Worm (Caenorhabditis elegans) whole organism, young adult: ENCODE measurements around the gene srt-33.
"Not testable (repeated sequence)": the region's sequence is repeated elsewhere in the genome, so short reads cannot be mapped to it uniquely, and the experiment has no call there.

Experiments used
- B0035.1 ChIP-seq: sonication (generic microtip); optimal IDR thresholded peaks from 2 replicates; lab custom pipeline; 2016; ENCODE audit warnings: missing genetic modification characterization, mild to moderate bottlenecking, missing compliant biosample characterization, missing genotype, missing genetic modification reagents
- B0261.1 ChIP-seq: sonication (generic microtip); optimal IDR thresholded peaks from 2 replicates; lab custom pipeline; 2016; ENCODE audit warnings: mild to moderate bottlenecking, missing genetic modification characterization, moderate library complexity, missing compliant biosample characterization
- D2030.7 ChIP-seq: fragments of 200-800 bp; sonication (Bioruptor generic); IDR thresholded peaks from 2 replicates; pipeline ENCODE4 v1.3.6; 2022; ENCODE audit warnings: missing genetic modification reagents, missing genetic modification characterization, missing compliant biosample characterization
- F52B5.7 ChIP-seq: sonication (generic microtip); optimal IDR thresholded peaks from 2 replicates; lab custom pipeline; 2016; ENCODE audit warnings: mild to moderate bottlenecking, missing genetic modification characterization, missing compliant biosample characterization
- F57C9.4 ChIP-seq: sonication (generic microtip); optimal IDR thresholded peaks from 2 replicates; lab custom pipeline; 2017; ENCODE audit warnings: mild to moderate bottlenecking, missing genetic modification characterization, missing compliant biosample characterization
- T07F8.4 ChIP-seq: sonication (generic microtip); optimal IDR thresholded peaks from 2 replicates; lab custom pipeline; 2016; ENCODE audit warnings: mild to moderate bottlenecking, missing genetic modification characterization, moderate library complexity, missing compliant biosample characterization
- Y53G8AR.9 ChIP-seq: fragments of 200-800 bp; sonication (Bioruptor generic); conservative IDR thresholded peaks from 2 replicates; pipeline ENCODE4 v1.3.6; 2022; ENCODE audit warnings: missing genetic modification reagents, missing genetic modification characterization, missing compliant biosample characterization
- Y56A3A.18 ChIP-seq: fragments of 200-800 bp; sonication (Bioruptor generic); IDR thresholded peaks from 2 replicates; pipeline ENCODE4 v1.3.6; 2022; ENCODE audit warnings: missing genetic modification reagents, missing genetic modification characterization, missing compliant biosample characterization
- Y67H2A.10 ChIP-seq: fragments of 200-800 bp; sonication (Bioruptor generic); conservative IDR thresholded peaks from 2 replicates; pipeline ENCODE4 v1.3.6; 2022; ENCODE audit warnings: missing genetic modification reagents, missing genetic modification characterization, missing compliant biosample characterization
- Y95B8A.8 ChIP-seq: fragments of 200-800 bp; sonication (Bioruptor generic); IDR thresholded peaks from 2 replicates; pipeline ENCODE4 v1.3.6; 2022; ENCODE audit warnings: missing genetic modification reagents, missing genetic modification characterization, missing compliant biosample characterization
- ZK185.1 ChIP-seq: sonication (generic microtip); optimal IDR thresholded peaks from 2 replicates; lab custom pipeline; 2016; ENCODE audit warnings: mild to moderate bottlenecking, missing genetic modification characterization, missing compliant biosample characterization; ENCODE audit not compliant: poor library complexity, severe bottlenecking
- aptf-2 ChIP-seq: fragments of 200-800 bp; sonication (Bioruptor generic); conservative IDR thresholded peaks from 2 replicates; pipeline ENCODE4 v1.3.6; 2022; ENCODE audit warnings: missing genetic modification reagents, missing genetic modification characterization, missing compliant biosample characterization
- attf-6 ChIP-seq: fragments of 200-800 bp; sonication (Bioruptor generic); IDR thresholded peaks from 2 replicates; pipeline ENCODE4 v1.3.6; 2022; ENCODE audit warnings: missing genetic modification reagents, missing genetic modification characterization, missing compliant biosample characterization
- egl-44 ChIP-seq: fragments of 200-800 bp; sonication (Bioruptor generic); IDR thresholded peaks from 2 replicates; pipeline ENCODE4 v1.3.6; 2022; ENCODE audit warnings: missing genetic modification reagents, missing genetic modification characterization, missing compliant biosample characterization
- fkh-3 ChIP-seq: sonication (generic microtip); optimal IDR thresholded peaks from 2 replicates; lab custom pipeline; 2016; ENCODE audit warnings: mild to moderate bottlenecking, missing genetic modification characterization, missing compliant biosample characterization
- hmg-20 ChIP-seq: fragments of 200-800 bp; sonication (Bioruptor generic); IDR thresholded peaks from 2 replicates; pipeline ENCODE4 v1.3.6; 2022; ENCODE audit warnings: missing genetic modification reagents, missing genetic modification characterization, missing compliant biosample characterization
- hsf-1 ChIP-seq: fragments of 200-800 bp; sonication (Bioruptor generic); IDR thresholded peaks from 2 replicates; pipeline ENCODE4 v1.3.6; 2022; ENCODE audit warnings: missing genetic modification reagents, missing genetic modification characterization, missing compliant biosample characterization
- lin-26 ChIP-seq: fragments of 200-800 bp; sonication (Bioruptor generic); IDR thresholded peaks from 2 replicates; pipeline ENCODE4 v1.3.6; 2022; ENCODE audit warnings: missing genetic modification reagents, missing genetic modification characterization, missing compliant biosample characterization
- madf-8 ChIP-seq: fragments of 200-800 bp; sonication (Bioruptor generic); conservative IDR thresholded peaks from 2 replicates; pipeline ENCODE4 v1.3.6; 2022; ENCODE audit warnings: missing genetic modification reagents, missing genetic modification characterization, missing compliant biosample characterization
- mcd-1 ChIP-seq: fragments of 200-800 bp; sonication (Bioruptor generic); IDR thresholded peaks from 2 replicates; pipeline ENCODE4 v1.3.6; 2022; ENCODE audit warnings: missing genetic modification reagents, missing genetic modification characterization, missing compliant biosample characterization
- nfya-1 ChIP-seq: sonication (generic microtip); optimal IDR thresholded peaks from 2 replicates; lab custom pipeline; 2017; ENCODE audit warnings: antibody characterized with exemption, missing compliant biosample characterization, missing genetic modification characterization, borderline replicate concordance; ENCODE audit not compliant: insufficient read depth
- nfya-2 ChIP-seq: fragments of 200-800 bp; sonication (Bioruptor generic); IDR thresholded peaks from 2 replicates; pipeline ENCODE4 v1.3.6; 2022; ENCODE audit warnings: missing genetic modification reagents, missing genetic modification characterization, missing compliant biosample characterization
- nhr-27 ChIP-seq: fragments of 200-800 bp; sonication (Bioruptor generic); optimal IDR thresholded peaks from 2 replicates; lab custom pipeline; 2018; ENCODE audit warnings: mild to moderate bottlenecking, missing genetic modification characterization, moderate library complexity, missing compliant biosample characterization
- nhr-90 ChIP-seq: sonication (generic microtip); optimal IDR thresholded peaks from 2 replicates; lab custom pipeline; 2016; ENCODE audit warnings: missing genotype, mild to moderate bottlenecking, missing genetic modification characterization, missing compliant biosample characterization
- repo-1 ChIP-seq: sonication (generic microtip); optimal IDR thresholded peaks from 2 replicates; lab custom pipeline; 2017; ENCODE audit warnings: mild to moderate bottlenecking, missing genetic modification characterization, missing compliant biosample characterization
- rpc-1 ChIP-seq, 2 experiments: fragments of 150-350 bp in 1 of 2; sonication (generic microtip) in 1 of 2; optimal IDR thresholded peaks; 2 replicates each; lab custom pipeline; 2014 to 2018; ENCODE audit warnings: missing biosample characterization in 1 of 2, missing genetic modification characterization in 1 of 2, missing genetic modification reagents in 1 of 2, missing genotype in 1 of 2
- snpc-3.4 ChIP-seq: sonication (generic microtip); optimal IDR thresholded peaks from 2 replicates; lab custom pipeline; 2017; ENCODE audit warnings: missing genetic modification characterization, mild to moderate bottlenecking, missing compliant biosample characterization, antibody characterized with exemption, moderate library complexity, missing genotype, missing genetic modification reagents
- somi-1 ChIP-seq: fragments of 200-800 bp; sonication (Bioruptor generic); optimal IDR thresholded peaks from 2 replicates; lab custom pipeline; 2018; ENCODE audit warnings: mild to moderate bottlenecking, missing genetic modification characterization, missing compliant biosample characterization
- tbp1 ChIP-seq: fragments of 200-800 bp; sonication (Bioruptor generic); optimal IDR thresholded peaks from 2 replicates; lab custom pipeline; 2018; ENCODE audit warnings: mild to moderate bottlenecking, missing genetic modification characterization, missing compliant biosample characterization
- xnd-1 ChIP-seq: sonication (generic microtip); optimal IDR thresholded peaks from 2 replicates; lab custom pipeline; 2016; ENCODE audit warnings: missing genotype, missing genetic modification reagents, missing genetic modification characterization, missing compliant biosample characterization
- ztf-18 ChIP-seq: sonication (generic microtip); optimal IDR thresholded peaks from 2 replicates; lab custom pipeline; 2016; ENCODE audit warnings: missing genotype, mild to moderate bottlenecking, missing genetic modification characterization, missing compliant biosample characterization
- ztf-25 ChIP-seq: fragments of 200-800 bp; sonication (Bioruptor generic); IDR thresholded peaks from 2 replicates; pipeline ENCODE4 v1.3.6; 2022; ENCODE audit warnings: missing genetic modification reagents, missing genetic modification characterization, missing compliant biosample characterization
- ztf-6 ChIP-seq: fragments of 200-800 bp; sonication (Bioruptor generic); IDR thresholded peaks from 2 replicates; pipeline ENCODE4 v1.3.6; 2022; ENCODE audit warnings: missing genetic modification reagents, missing genetic modification characterization, missing compliant biosample characterization

The srt-33 gene

ce11 chrV:14312695-14313094 is 33.0 kb upstream of the srt-33 start, which contains the start of gene F14D7.8:
Gene F14D7.8 (minus strand): TSS chrV:14312795.
- no peak for TF ChIP-seq repo-1 (tag; lab: Kevin White, UChicago)
- no peak for TF ChIP-seq egl-44
- TF ChIP-seq lin-26 (GFP tag; lab: Robert Waterston, UW) = no peak
- no peak for TF ChIP-seq F57C9.4 (tag; lab: Kevin White, UChicago)
- TF ChIP-seq B0261.1 = no peak
- TF ChIP-seq aptf-2 (GFP tag; lab: Robert Waterston, UW) = no peak
- no peak for TF ChIP-seq D2030.7 (GFP tag; lab: Robert Waterston, UW)
- no peak for TF ChIP-seq Y95B8A.8
- no peak for TF ChIP-seq somi-1 (GFP tag; lab: Kevin White, UChicago)
- TF ChIP-seq B0035.1 (tag; lab: Kevin White, UChicago) = no peak
- TF ChIP-seq F52B5.7 (tag; lab: Kevin White, UChicago) = no peak
- TF ChIP-seq hsf-1 (GFP tag; lab: Robert Waterston, UW) = no peak
- no peak for TF ChIP-seq ztf-25
- TF ChIP-seq ztf-6 = no peak
- no peak for TF ChIP-seq nhr-27 (tag; lab: Kevin White, UChicago)
- TF ChIP-seq ZK185.1 (tag; lab: Kevin White, UChicago) = no peak

- TF ChIP-seq mcd-1 (GFP tag; lab: Robert Waterston, UW) = no peak
- no peak for TF ChIP-seq F52B5.7 (tag; lab: Kevin White, UChicago)
- TF ChIP-seq T07F8.4 (tag; lab: Kevin White, UChicago) = no peak
- TF ChIP-seq nfya-1 (tag; lab: Kevin White, UChicago) = no peak
- TF ChIP-seq snpc-3.4 = no peak
- no peak for TF ChIP-seq fkh-3 (tag; lab: Kevin White, UChicago)
- TF ChIP-seq attf-6 (GFP tag; lab: Robert Waterston, UW) = no peak
- no peak for TF ChIP-seq nhr-90
- no peak for TF ChIP-seq ztf-18 (tag; lab: Kevin White, UChicago)
- TF ChIP-seq Y53G8AR.9 (GFP tag; lab: Robert Waterston, UW) = no peak
- TF ChIP-seq ZK185.1 (tag; lab: Kevin White, UChicago) = no peak
- TF ChIP-seq tbp1 (GFP tag; lab: Kevin White, UChicago) = no peak
- TF ChIP-seq hmg-20 (GFP tag; lab: Robert Waterston, UW) = no peak
- TF ChIP-seq B0035.1 (tag; lab: Kevin White, UChicago) = no peak
- TF ChIP-seq Y67H2A.10 = no peak
Observed at ce11 chrV:14311115-14311514, 31.4 kb upstream of the srt-33 start, which contains the start of gene ddn-3. Gene ddn-3 (minus strand): TSS chrV:14311215.

- not testable (repeated sequence) for TF ChIP-seq mcd-1 (GFP tag; lab: Robert Waterston, UW); nfya-2 (GFP tag; lab: Robert Waterston, UW); rpc-1 (optimal IDR thresholded peaks at IDR 0.05; lab: Kevin White, UChicago); rpc-1 (tag; optimal IDR thresholded peaks at IDR 0.05; lab: Kevin White, UChicago)
Observed at ce11 chrV:14309632-14310031, 30.0 kb upstream of the srt-33 start, which contains the start of gene F14D7.14. Gene F14D7.14 (plus strand): TSS chrV:14309932.

ce11 chrV:14308164-14308563 is 28.5 kb upstream of the srt-33 start, which contains the start of gene spig-5:
Gene spig-5 (plus strand): TSS chrV:14308464.
- TF ChIP-seq madf-8 (GFP tag; lab: Robert Waterston, UW); Y56A3A.18; xnd-1: not testable (repeated sequence)
